Worm (Caenorhabditis elegans) whole organism, L2 larva: ENCODE results near the gene W02F12.8.

Experiments
- alr-1 ChIP-seq: fragments of 150-350 bp; optimal IDR thresholded peaks from 2 replicates; lab custom pipeline; 2014; ENCODE audit warnings: missing biosample characterization, missing genetic modification characterization
- ama-1 ChIP-seq: fragments of 150-350 bp; optimal IDR thresholded peaks from 2 replicates; lab custom pipeline; 2018; ENCODE audit warnings: inconsistent platforms
- elt-1 ChIP-seq: fragments of 150-350 bp; optimal IDR thresholded peaks from 2 replicates; lab custom pipeline; 2014; ENCODE audit warnings: missing biosample characterization, missing genetic modification characterization
- lin-39 ChIP-seq: fragments of 150-350 bp; optimal IDR thresholded peaks from 2 replicates; lab custom pipeline; 2014; ENCODE audit warnings: missing biosample characterization, missing genetic modification reagents, missing genetic modification characterization
- lsy-2 ChIP-seq, 2 experiments: fragments of 150-350 bp in 1 of 2; sonication (generic microtip) in 1 of 2; optimal IDR thresholded peaks; 2 replicates each; lab custom pipeline; 2014 to 2017; ENCODE audit warnings: missing biosample characterization in 2 of 2, missing genetic modification characterization in 2 of 2
- unc-39 ChIP-seq: fragments of 150-350 bp; optimal IDR thresholded peaks from 2 replicates; lab custom pipeline; 2014; ENCODE audit warnings: missing biosample characterization, missing genetic modification characterization

ce11 chrV:6662505-6662904, 32.1 kb downstream of the W02F12.8 start:
- no peak for TF ChIP-seq elt-1
- TF ChIP-seq ama-1 (lab: Kevin White, UChicago) = no peak
- no peak for TF ChIP-seq lsy-2 (tag; optimal IDR thresholded peaks at IDR 0.05; lab: Kevin White, UChicago)
- TF ChIP-seq lin-39 = no peak
- no peak for TF ChIP-seq unc-39 (tag; lab: Kevin White, UChicago)
- no peak for TF ChIP-seq alr-1 (tag; lab: Kevin White, UChicago)
